Fruit fly (Drosophila melanogaster) whole organism, embryonic: ENCODE results near the gene CG43446.
A peak's percentile ranks its signal among the peaks of the same experiment; 100 is the strongest.

Experiments
- ATbp ChIP-seq: fragments of 200-800 bp; sonication (Bioruptor generic); optimal IDR thresholded peaks from 2 replicates; lab custom pipeline; 2017; ENCODE audit warnings: missing biosample characterization, mild to moderate bottlenecking, missing genetic modification characterization, missing genetic modification reagents
- B-H2 ChIP-seq: fragments of 200-800 bp; sonication (Bioruptor generic); optimal IDR thresholded peaks from 2 replicates; lab custom pipeline; 2018; ENCODE audit warnings: missing biosample characterization, mild to moderate bottlenecking, missing genetic modification characterization
- CG10366 ChIP-seq: fragments of 200-800 bp; sonication (Bioruptor generic); IDR thresholded peaks from 2 replicates; pipeline ENCODE4 v1.3.6; 2022; ENCODE audit warnings: missing biosample characterization, missing genetic modification characterization
- CG10543 ChIP-seq: fragments of 200-800 bp; sonication (Bioruptor generic); optimal IDR thresholded peaks from 3 replicates; lab custom pipeline; 2017; ENCODE audit warnings: missing biosample characterization, mild to moderate bottlenecking, missing genetic modification characterization, moderate library complexity
- CG11085 ChIP-seq: fragments of 200-800 bp; sonication (Bioruptor generic); IDR thresholded peaks from 2 replicates; pipeline ENCODE4 v1.3.6; 2022; ENCODE audit warnings: missing biosample characterization, missing genetic modification characterization
- CG12219 ChIP-seq: fragments of 200-800 bp; sonication (Bioruptor generic); optimal IDR thresholded peaks from 3 replicates; lab custom pipeline; 2018; ENCODE audit warnings: missing biosample characterization, mild to moderate bottlenecking, missing genetic modification characterization
- CG1602 ChIP-seq: fragments of 200-800 bp; sonication (Bioruptor generic); optimal IDR thresholded peaks from 3 replicates; lab custom pipeline; 2016; ENCODE audit warnings: missing biosample characterization, missing genetic modification characterization
- CG16779 ChIP-seq: fragments of 200-800 bp; sonication (Bioruptor generic); IDR thresholded peaks from 2 replicates; pipeline ENCODE4 v1.3.6; 2022; ENCODE audit warnings: missing biosample characterization, missing genetic modification characterization
- CG16813 ChIP-seq: fragments of 200-800 bp; sonication (Bioruptor generic); IDR thresholded peaks from 3 replicates; pipeline ENCODE4 v1.3.6; 2022; ENCODE audit warnings: missing biosample characterization, missing genetic modification characterization; ENCODE audit not compliant: partially characterized antibody
- CG1792 ChIP-seq: fragments of 200-800 bp; sonication (Bioruptor generic); optimal IDR thresholded peaks from 2 replicates; lab custom pipeline; 2016; ENCODE audit warnings: missing biosample characterization, missing genetic modification characterization
- CG2116 ChIP-seq: fragments of 200-800 bp; sonication (Bioruptor generic); optimal IDR thresholded peaks from 3 replicates; lab custom pipeline; 2018; ENCODE audit warnings: missing biosample characterization, mild to moderate bottlenecking, missing genetic modification characterization
- CG2120 ChIP-seq: fragments of 200-800 bp; sonication (Bioruptor generic); optimal IDR thresholded peaks from 3 replicates; lab custom pipeline; 2016; ENCODE audit warnings: missing biosample characterization, missing genetic modification characterization
- CG30431 ChIP-seq: fragments of 200-800 bp; sonication (Bioruptor generic); optimal IDR thresholded peaks from 2 replicates; lab custom pipeline; 2017; ENCODE audit warnings: missing biosample characterization, missing genetic modification characterization
- CG3726 ChIP-seq: fragments of 200-800 bp; sonication (Bioruptor generic); IDR thresholded peaks from 3 replicates; pipeline ENCODE4, ENCODE4 v1.3.6; 2022; ENCODE audit warnings: missing biosample characterization, missing genetic modification characterization
- CG4730 ChIP-seq: fragments of 200-800 bp; sonication (Bioruptor generic); IDR thresholded peaks from 2 replicates; pipeline ENCODE4 v1.3.6; 2022; ENCODE audit warnings: missing biosample characterization, missing genetic modification characterization
- CG5180 ChIP-seq: fragments of 200-800 bp; sonication (Bioruptor generic); optimal IDR thresholded peaks from 3 replicates; lab custom pipeline; 2017; ENCODE audit warnings: missing biosample characterization, missing genetic modification characterization, mild to moderate bottlenecking, moderate library complexity, missing genetic modification reagents
- CG6813 ChIP-seq: fragments of 200-800 bp; sonication (Bioruptor generic); optimal IDR thresholded peaks from 2 replicates; lab custom pipeline; 2017; ENCODE audit warnings: missing biosample characterization, missing genetic modification characterization, mild to moderate bottlenecking, moderate library complexity, missing genetic modification reagents
- Deaf1 ChIP-seq: fragments of 200-800 bp; optimal IDR thresholded peaks from 3 replicates; lab custom pipeline; 2019; ENCODE audit warnings: missing biosample characterization, mild to moderate bottlenecking, missing genetic modification characterization, moderate library complexity
- Fer2 ChIP-seq: fragments of 200-800 bp; sonication (Bioruptor generic); optimal IDR thresholded peaks from 2 replicates; lab custom pipeline; 2018; ENCODE audit warnings: missing biosample characterization, mild to moderate bottlenecking, missing genetic modification characterization, moderate library complexity
- Hr51 ChIP-seq, 2 experiments: fragments of 200-800 bp; sonication (Bioruptor generic); optimal IDR thresholded peaks; 2 replicates in 1 of 2; 3 replicates in 1 of 2; lab custom pipeline; 2016 to 2018; ENCODE audit warnings: missing biosample characterization in 2 of 2, missing genetic modification characterization in 2 of 2, mild to moderate bottlenecking in 1 of 2, moderate library complexity in 1 of 2
- Med ChIP-seq: fragments of 200-800 bp; sonication (Bioruptor generic); peaks from one replicate; lab custom pipeline; 2016; ENCODE audit warnings: missing biosample characterization, missing genetic modification characterization, mild to moderate bottlenecking, inconsistent platforms, moderate library complexity
- NC2β ChIP-seq: fragments of 200-800 bp; sonication (Bioruptor generic); optimal IDR thresholded peaks from 2 replicates; lab custom pipeline; 2016; ENCODE audit warnings: missing biosample characterization, missing genetic modification characterization
- Optix ChIP-seq: fragments of 200-800 bp; sonication (Bioruptor generic); IDR thresholded peaks from 3 replicates; pipeline ENCODE4 v1.3.6; 2022; ENCODE audit warnings: missing biosample characterization, missing genetic modification characterization
- Spps ChIP-seq: fragments of 200-800 bp; sonication (Bioruptor generic); optimal IDR thresholded peaks from 2 replicates; lab custom pipeline; 2018; ENCODE audit warnings: missing biosample characterization, mild to moderate bottlenecking, missing genetic modification characterization
- Tbp ChIP-seq: fragments of >200 bp; optimal IDR thresholded peaks from 2 replicates; lab custom pipeline; 2018; ENCODE audit warnings: missing biosample characterization, missing genetic modification characterization
- Trl ChIP-seq, 3 experiments: fragments of >200 bp in 2 of 3; fragments of 200-800 bp in 1 of 3; sonication (Bioruptor generic) in 1 of 3; optimal IDR thresholded peaks; 2 replicates in 1 of 3; 3 replicates in 2 of 3; lab custom pipeline; 2016 to 2017; ENCODE audit warnings: missing biosample characterization in 1 of 3, missing genetic modification characterization in 1 of 3
- abd-A ChIP-seq: fragments of 200-800 bp; sonication (Bioruptor generic); optimal IDR thresholded peaks from 3 replicates; lab custom pipeline; 2019; ENCODE audit warnings: missing biosample characterization, mild to moderate bottlenecking, missing genetic modification characterization, moderate library complexity
- ap ChIP-seq: fragments of 200-800 bp; sonication (Bioruptor generic); IDR thresholded peaks from 2 replicates; pipeline ENCODE4 v1.3.6; 2022; ENCODE audit warnings: missing biosample characterization, missing genetic modification characterization
- ase ChIP-seq: fragments of 200-800 bp; sonication (Bioruptor generic); IDR thresholded peaks from 3 replicates; pipeline ENCODE4 v1.3.6; 2022; ENCODE audit warnings: missing biosample characterization, missing genetic modification characterization
- ash1 ChIP-seq: fragments of 200-800 bp; sonication (Bioruptor generic); optimal IDR thresholded peaks from 2 replicates; lab custom pipeline; 2018; ENCODE audit warnings: missing biosample characterization, mild to moderate bottlenecking, missing genetic modification characterization
- bigmax ChIP-seq: fragments of 200-800 bp; sonication (Bioruptor generic); optimal IDR thresholded peaks from 2 replicates; lab custom pipeline; 2018; ENCODE audit warnings: missing biosample characterization, mild to moderate bottlenecking, missing genetic modification characterization
- chinmo ChIP-seq: fragments of 200-800 bp; sonication (Bioruptor generic); IDR thresholded peaks from 4 replicates; pipeline ENCODE4 v1.3.6; 2022; ENCODE audit warnings: missing biosample characterization, missing genetic modification characterization; ENCODE audit not compliant: partially characterized antibody
- crp ChIP-seq, 2 experiments: fragments of 200-800 bp; sonication (Bioruptor generic); optimal IDR thresholded peaks; 2 replicates in 1 of 2; 3 replicates in 1 of 2; lab custom pipeline; 2017; ENCODE audit warnings: missing biosample characterization in 2 of 2, missing genetic modification characterization in 2 of 2, mild to moderate bottlenecking in 1 of 2, moderate library complexity in 1 of 2
- da ChIP-seq: fragments of 200-800 bp; sonication (Bioruptor generic); optimal IDR thresholded peaks from 2 replicates; lab custom pipeline; 2016; ENCODE audit warnings: missing biosample characterization, missing genetic modification characterization
- danr ChIP-seq: fragments of 200-800 bp; sonication (Bioruptor generic); IDR thresholded peaks from 2 replicates; pipeline ENCODE4 v1.3.6; 2022; ENCODE audit warnings: missing biosample characterization, missing genetic modification characterization
- gt ChIP-seq: fragments of 200-800 bp; sonication (Bioruptor generic); IDR thresholded peaks from 2 replicates; pipeline ENCODE4 v1.3.6; 2022; ENCODE audit warnings: missing biosample characterization, missing genetic modification characterization
- insv ChIP-seq, 2 experiments: fragments of 200-800 bp; sonication (Bioruptor generic); optimal IDR thresholded peaks; 3 replicates each; lab custom pipeline; 2016 to 2018; ENCODE audit warnings: missing biosample characterization in 2 of 2, missing genetic modification characterization in 2 of 2
- inv ChIP-seq: fragments of 200-800 bp; sonication (Bioruptor generic); IDR thresholded peaks from 2 replicates; pipeline ENCODE4 v1.3.6; 2022; ENCODE audit warnings: missing biosample characterization, missing genetic modification characterization; ENCODE audit not compliant: partially characterized antibody
- jing ChIP-seq: fragments of 200-800 bp; sonication (Bioruptor generic); optimal IDR thresholded peaks from 2 replicates; lab custom pipeline; 2018; ENCODE audit warnings: missing biosample characterization, mild to moderate bottlenecking, missing genetic modification characterization
- lola ChIP-seq, 3 experiments: fragments of >200 bp in 2 of 3; fragments of 200-800 bp in 1 of 3; sonication (Bioruptor generic) in 1 of 3; optimal IDR thresholded peaks; 2 replicates each; lab custom pipeline; 2017 to 2019; ENCODE audit warnings: missing biosample characterization in 3 of 3, missing genetic modification characterization in 3 of 3, mild to moderate bottlenecking in 1 of 3, moderate library complexity in 1 of 3
- onecut ChIP-seq: fragments of 200-800 bp; sonication (Bioruptor generic); IDR thresholded peaks from 2 replicates; pipeline ENCODE4 v1.3.6; 2022; ENCODE audit warnings: missing biosample characterization, missing genetic modification characterization
- pan ChIP-seq, 4 experiments: fragments of >200 bp in 3 of 4; fragments of 200-800 bp in 1 of 4; sonication (Bioruptor generic) in 1 of 4; optimal IDR thresholded peaks in 3 of 4; IDR thresholded peaks in 1 of 4; 2 replicates each; pipeline versions ENCODE4 v1.3.6 to Lab custom; 2017 to 2022; ENCODE audit warnings: missing biosample characterization in 2 of 4, missing genetic modification characterization in 2 of 4, mixed read lengths in 1 of 4
- pb ChIP-seq: fragments of 200-800 bp; sonication (Bioruptor generic); optimal IDR thresholded peaks from 3 replicates; lab custom pipeline; 2016; ENCODE audit warnings: missing biosample characterization, missing genetic modification characterization
- scrt ChIP-seq: fragments of 200-800 bp; sonication (Bioruptor generic); optimal IDR thresholded peaks from 2 replicates; lab custom pipeline; 2018; ENCODE audit warnings: missing biosample characterization, mild to moderate bottlenecking, missing genetic modification characterization, moderate library complexity
- sisA ChIP-seq: fragments of 200-800 bp; sonication (Bioruptor generic); IDR thresholded peaks from 2 replicates; pipeline ENCODE4 v1.3.6; 2022; ENCODE audit warnings: missing biosample characterization, missing genetic modification characterization
- sna ChIP-seq: fragments of 200-800 bp; sonication (Bioruptor generic); IDR thresholded peaks from 2 replicates; pipeline ENCODE4 v1.3.6; 2022; ENCODE audit warnings: missing biosample characterization, missing genetic modification characterization; ENCODE audit not compliant: partially characterized antibody
- trem ChIP-seq: fragments of 200-800 bp; optimal IDR thresholded peaks from 3 replicates; lab custom pipeline; 2019; ENCODE audit warnings: missing biosample characterization, mild to moderate bottlenecking, missing genetic modification characterization, moderate library complexity
- usp ChIP-seq: fragments of >200 bp; optimal IDR thresholded peaks from 2 replicates; lab custom pipeline; 2017; ENCODE audit warnings: missing biosample characterization, missing genetic modification characterization

Gene CG43446

DNA sequence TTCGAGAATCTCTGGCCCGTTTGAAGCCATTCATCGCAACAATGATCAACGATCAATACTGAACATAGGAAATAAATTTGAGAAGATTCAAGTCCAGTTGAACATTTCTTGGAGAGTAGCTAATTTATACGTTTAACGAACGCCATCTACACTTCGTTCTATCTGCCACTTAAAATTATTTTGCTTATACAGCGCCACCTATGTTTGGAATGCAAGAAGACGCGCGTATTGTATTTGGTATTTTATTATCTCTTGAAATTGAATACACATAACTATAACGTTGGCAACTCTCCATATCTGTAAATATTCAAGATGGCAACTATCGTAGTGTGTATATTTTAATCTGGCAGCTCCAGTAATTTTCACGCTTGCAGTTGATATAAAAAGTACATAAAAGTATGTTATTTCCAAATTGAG is 39.7 kb downstream of the CG43446 start (continued):
- peak in 1 of 2 experiments; percentile 58 for TF ChIP-seq insv (GFP tag; optimal IDR thresholded peaks at IDR 0.05; lab: Kevin White, UChicago)

DNA sequence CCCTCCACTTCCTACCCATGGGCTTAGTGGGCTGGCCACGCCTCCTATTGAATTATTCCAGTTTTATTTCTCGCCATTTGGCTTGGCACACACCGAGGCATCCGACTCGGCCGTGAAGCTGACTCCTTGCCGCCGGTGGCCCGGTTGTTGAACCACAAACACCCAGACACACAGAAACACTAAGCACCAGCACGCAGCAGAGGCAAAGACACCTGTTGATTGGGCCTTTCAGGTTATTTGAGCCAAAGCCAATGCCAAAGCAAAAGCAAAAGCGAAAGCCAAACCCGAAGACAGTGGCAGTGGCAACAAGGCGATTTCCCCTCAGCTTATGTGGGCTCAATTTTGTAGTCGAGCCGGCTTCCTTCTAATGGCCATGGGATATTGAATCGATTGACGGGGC is 41.0 kb downstream of the CG43446 start:
- no peak for TF ChIP-seq ase (GFP tag; lab: Robert Waterston, UW)
- no peak for TF ChIP-seq jing (GFP tag; lab: Kevin White, UChicago)
- TF ChIP-seq da (GFP tag; lab: Kevin White, UChicago) = no peak
- no peak for TF ChIP-seq NC2β (GFP tag; lab: Kevin White, UChicago)
- TF ChIP-seq lola (GFP tag; optimal IDR thresholded peaks at IDR 0.05; lab: Kevin White, UChicago) = no peak
- no peak for TF ChIP-seq CG16779
- TF ChIP-seq ash1 = no peak
- TF ChIP-seq pb (GFP tag; lab: Kevin White, UChicago) = no peak
- no peak for TF ChIP-seq CG11085 (GFP tag; lab: Robert Waterston, UW)
- no peak for TF ChIP-seq Spps
- TF ChIP-seq CG4730 (GFP tag; lab: Robert Waterston, UW) = no peak
- no peak for TF ChIP-seq ap
- TF ChIP-seq onecut (GFP tag; lab: Robert Waterston, UW) = no peak; the same call in 1 of the 2 replicates
- TF ChIP-seq danr (GFP tag; lab: Robert Waterston, UW) = no peak
- TF ChIP-seq CG5180 = no peak
- no peak for TF ChIP-seq Trl (optimal IDR thresholded peaks at IDR 0.05; lab: Kevin White, UChicago)
- TF ChIP-seq Trl (GFP tag; optimal IDR thresholded peaks at IDR 0.05; lab: Kevin White, UChicago) = no peak
- peak; percentile 16 for TF ChIP-seq CG10543 (GFP tag; lab: Kevin White, UChicago)
- TF ChIP-seq CG1792 (GFP tag; lab: Kevin White, UChicago) = no peak
- TF ChIP-seq CG2116 (GFP tag; lab: Kevin White, UChicago) = no peak
- no peak for TF ChIP-seq CG3726 (GFP tag; lab: Robert Waterston, UW)
- no peak for TF ChIP-seq usp (GFP tag; lab: Kevin White, UChicago)
- peak; percentile 48 for TF ChIP-seq Med
- no peak for TF ChIP-seq CG16813
- TF ChIP-seq scrt (GFP tag; lab: Kevin White, UChicago) = peak; percentile 94
- TF ChIP-seq pan (optimal IDR thresholded peaks at IDR 0.05; lab: Kevin White, UChicago) = no peak
- TF ChIP-seq pan (GFP tag; optimal IDR thresholded peaks at IDR 0.05 in 1 of 2, IDR thresholded peaks at IDR 0.05 in 1 of 2) = no peak
- TF ChIP-seq Hr51 (GFP tag; optimal IDR thresholded peaks at IDR 0.05; lab: Kevin White, UChicago) = no peak
- TF ChIP-seq Optix (GFP tag; lab: Robert Waterston, UW) = no peak
- no peak for TF ChIP-seq CG12219 (GFP tag; lab: Kevin White, UChicago)
- TF ChIP-seq sna (GFP tag; lab: Robert Waterston, UW) = no peak
- no peak for TF ChIP-seq trem (tag; lab: Kevin White, UChicago)
- TF ChIP-seq gt (GFP tag; lab: Robert Waterston, UW) = no peak
- peak; percentile 87 for TF ChIP-seq abd-A (tag; lab: Kevin White, UChicago)
- no peak for TF ChIP-seq CG6813 (GFP tag; lab: Kevin White, UChicago)
- TF ChIP-seq Deaf1 (tag; lab: Kevin White, UChicago) = peak; percentile 33
- TF ChIP-seq ATbp (GFP tag; lab: Kevin White, UChicago) = no peak
- TF ChIP-seq Fer2 (tag; lab: Kevin White, UChicago) = no peak
- no peak for TF ChIP-seq CG30431 (GFP tag; lab: Kevin White, UChicago)
- no peak for TF ChIP-seq CG10366
- 0 out of 4 replicates have a peak, but pooled peaks have one; percentile 59 for TF ChIP-seq chinmo (GFP tag; lab: Robert Waterston, UW)
- TF ChIP-seq B-H2 (GFP tag; lab: Kevin White, UChicago) = no peak
- TF ChIP-seq sisA (GFP tag; lab: Robert Waterston, UW) = no peak
- no peak for TF ChIP-seq crp (GFP tag; optimal IDR thresholded peaks at IDR 0.05; lab: Kevin White, UChicago)
- TF ChIP-seq CG1602 (GFP tag; lab: Kevin White, UChicago) = no peak
- TF ChIP-seq inv = no peak
- TF ChIP-seq CG2120 = no peak
- TF ChIP-seq Tbp (GFP tag; lab: Kevin White, UChicago) = no peak
- TF ChIP-seq bigmax = no peak
